Fruit fly (Drosophila melanogaster) whole organism, embryonic: ENCODE measurements around the gene CG4645.

Experiments
- Atf6 ChIP-seq: fragments of 200-800 bp; sonication (Bioruptor generic); IDR thresholded peaks from 2 replicates; pipeline ENCODE4 v1.3.6; 2022; ENCODE audit warnings: missing biosample characterization, missing genetic modification characterization
- Bgb ChIP-seq: fragments of 200-800 bp; sonication (Bioruptor generic); IDR thresholded peaks from 2 replicates; pipeline ENCODE4 v1.3.6; 2022; ENCODE audit warnings: missing biosample characterization, missing genetic modification characterization; ENCODE audit not compliant: partially characterized antibody
- Blimp-1 ChIP-seq: fragments of 200-800 bp; sonication (Bioruptor generic); optimal IDR thresholded peaks from 3 replicates; lab custom pipeline; 2018; ENCODE audit warnings: missing biosample characterization, missing genetic modification characterization, mild to moderate bottlenecking, moderate library complexity, missing genetic modification reagents
- CG10274 ChIP-seq: fragments of 200-800 bp; sonication (Bioruptor generic); optimal IDR thresholded peaks from 3 replicates; lab custom pipeline; 2017; ENCODE audit warnings: missing biosample characterization, mild to moderate bottlenecking, missing genetic modification characterization
- CG11398 ChIP-seq: fragments of 200-800 bp; sonication (Bioruptor generic); optimal IDR thresholded peaks from 2 replicates; lab custom pipeline; 2016; ENCODE audit warnings: missing biosample characterization, missing genetic modification characterization
- CG14860 ChIP-seq: fragments of 200-800 bp; sonication (Bioruptor generic); IDR thresholded peaks from 3 replicates; pipeline ENCODE4 v1.3.6; 2022; ENCODE audit warnings: missing biosample characterization, missing genetic modification characterization; ENCODE audit not compliant: partially characterized antibody
- CG15073 ChIP-seq: fragments of 200-800 bp; sonication (Bioruptor generic); optimal IDR thresholded peaks from 2 replicates; lab custom pipeline; 2016; ENCODE audit warnings: missing biosample characterization, missing genetic modification characterization
- CG18619 ChIP-seq: fragments of 200-800 bp; sonication (Bioruptor generic); optimal IDR thresholded peaks from 3 replicates; lab custom pipeline; 2017; ENCODE audit warnings: missing biosample characterization, mild to moderate bottlenecking, missing genetic modification characterization
- CG3407 ChIP-seq: fragments of 200-800 bp; sonication (Bioruptor generic); optimal IDR thresholded peaks from 2 replicates; lab custom pipeline; 2018; ENCODE audit warnings: missing biosample characterization, mild to moderate bottlenecking, missing genetic modification characterization
- CG3726 ChIP-seq: fragments of 200-800 bp; sonication (Bioruptor generic); IDR thresholded peaks from 3 replicates; pipeline ENCODE4, ENCODE4 v1.3.6; 2022; ENCODE audit warnings: missing biosample characterization, missing genetic modification characterization
- CG4328 ChIP-seq: fragments of 200-800 bp; sonication (Bioruptor generic); optimal IDR thresholded peaks from 3 replicates; lab custom pipeline; 2017; ENCODE audit warnings: missing biosample characterization, missing genetic modification reagents, missing genetic modification characterization
- CG6272 ChIP-seq: fragments of 200-800 bp; sonication (Bioruptor generic); IDR thresholded peaks from 2 replicates; pipeline ENCODE4 v1.3.6; 2022; ENCODE audit warnings: missing biosample characterization, missing genetic modification characterization
- CG6854 ChIP-seq: fragments of 200-800 bp; sonication (Bioruptor generic); optimal IDR thresholded peaks from 3 replicates; lab custom pipeline; 2017; ENCODE audit warnings: missing biosample characterization, mild to moderate bottlenecking, missing genetic modification characterization
- CG7963 ChIP-seq: fragments of 200-800 bp; sonication (Bioruptor generic); IDR thresholded peaks from 3 replicates; pipeline ENCODE4 v1.3.6; 2022; ENCODE audit warnings: missing biosample characterization, missing genetic modification characterization; ENCODE audit not compliant: partially characterized antibody
- CG9817 ChIP-seq: fragments of 200-800 bp; sonication (Bioruptor generic); optimal IDR thresholded peaks from 2 replicates; lab custom pipeline; 2018; ENCODE audit warnings: missing biosample characterization, mild to moderate bottlenecking, missing genetic modification characterization, moderate library complexity
- CG9932 ChIP-seq: fragments of 200-800 bp; sonication (Bioruptor generic); IDR thresholded peaks from 2 replicates; pipeline ENCODE4 v1.3.6; 2022; ENCODE audit warnings: missing biosample characterization, missing genetic modification characterization
- D19A ChIP-seq: fragments of 200-800 bp; optimal IDR thresholded peaks from 3 replicates; lab custom pipeline; 2019; ENCODE audit warnings: missing biosample characterization, mild to moderate bottlenecking, missing genetic modification characterization, moderate library complexity
- Deaf1 ChIP-seq: fragments of 200-800 bp; optimal IDR thresholded peaks from 3 replicates; lab custom pipeline; 2019; ENCODE audit warnings: missing biosample characterization, mild to moderate bottlenecking, missing genetic modification characterization, moderate library complexity
- Dll ChIP-seq: fragments of 200-800 bp; sonication (Bioruptor generic); IDR thresholded peaks from 4 replicates; pipeline ENCODE4 v1.3.6; 2022; ENCODE audit warnings: missing biosample characterization, missing genetic modification characterization; ENCODE audit not compliant: partially characterized antibody
- Dref ChIP-seq: fragments of 200-800 bp; sonication (Bioruptor generic); IDR thresholded peaks from 2 replicates; pipeline ENCODE4 v1.3.6; 2022; ENCODE audit warnings: missing biosample characterization, missing genetic modification characterization
- Drgx ChIP-seq: fragments of 200-800 bp; sonication (Bioruptor generic); IDR thresholded peaks from 2 replicates; pipeline ENCODE4 v1.3.6; 2022; ENCODE audit warnings: missing biosample characterization, missing genetic modification characterization
- E2f2 ChIP-seq: fragments of 200-800 bp; sonication (Bioruptor generic); IDR thresholded peaks from 2 replicates; pipeline ENCODE4 v1.3.6; 2022; ENCODE audit warnings: missing biosample characterization, missing genetic modification characterization
- HLH4C ChIP-seq: fragments of 200-800 bp; sonication (Bioruptor generic); IDR thresholded peaks from 3 replicates; pipeline ENCODE4 v1.3.6; 2022; ENCODE audit warnings: missing biosample characterization, missing genetic modification characterization; ENCODE audit not compliant: partially characterized antibody
- Myb ChIP-seq: fragments of 200-800 bp; sonication (Bioruptor generic); optimal IDR thresholded peaks from 2 replicates; lab custom pipeline; 2016; ENCODE audit warnings: missing biosample characterization, missing genetic modification characterization
- Opbp ChIP-seq: fragments of 200-800 bp; sonication (Bioruptor generic); IDR thresholded peaks from 3 replicates; pipeline ENCODE4 v1.3.6; 2022; ENCODE audit warnings: missing biosample characterization, missing genetic modification characterization; ENCODE audit not compliant: partially characterized antibody
- Pdp1 ChIP-seq, 2 experiments: fragments of 200-800 bp; sonication (Bioruptor generic); optimal IDR thresholded peaks; 3 replicates each; lab custom pipeline; 2016; ENCODE audit warnings: missing biosample characterization in 2 of 2, missing genetic modification characterization in 2 of 2, mild to moderate bottlenecking in 1 of 2, moderate library complexity in 1 of 2
- Ptx1 ChIP-seq: fragments of 200-800 bp; sonication (Bioruptor generic); IDR thresholded peaks from 2 replicates; pipeline ENCODE4 v1.3.6; 2022; ENCODE audit warnings: missing biosample characterization, missing genetic modification characterization
- bigmax ChIP-seq: fragments of 200-800 bp; sonication (Bioruptor generic); optimal IDR thresholded peaks from 2 replicates; lab custom pipeline; 2018; ENCODE audit warnings: missing biosample characterization, mild to moderate bottlenecking, missing genetic modification characterization
- btn ChIP-seq: fragments of 200-800 bp; sonication (Bioruptor generic); optimal IDR thresholded peaks from 2 replicates; lab custom pipeline; 2016; ENCODE audit warnings: missing biosample characterization, missing genetic modification characterization
- cg ChIP-seq: fragments of 200-800 bp; sonication (Bioruptor generic); optimal IDR thresholded peaks from 3 replicates; lab custom pipeline; 2019; ENCODE audit warnings: missing biosample characterization, mild to moderate bottlenecking, missing genetic modification characterization, moderate library complexity
- chinmo ChIP-seq: fragments of 200-800 bp; sonication (Bioruptor generic); IDR thresholded peaks from 4 replicates; pipeline ENCODE4 v1.3.6; 2022; ENCODE audit warnings: missing biosample characterization, missing genetic modification characterization; ENCODE audit not compliant: partially characterized antibody
- ci ChIP-seq: fragments of 200-800 bp; sonication (Bioruptor generic); IDR thresholded peaks from 3 replicates; pipeline ENCODE4 v1.3.6; 2022; ENCODE audit warnings: missing biosample characterization, missing genetic modification characterization
- crc ChIP-seq: fragments of 200-800 bp; sonication (Bioruptor generic); optimal IDR thresholded peaks from 2 replicates; lab custom pipeline; 2016; ENCODE audit warnings: missing biosample characterization, missing genetic modification characterization
- esg ChIP-seq: fragments of 200-800 bp; sonication (Bioruptor generic); conservative IDR thresholded peaks from 2 replicates; pipeline ENCODE4 v1.3.6; 2022; ENCODE audit warnings: missing biosample characterization, missing genetic modification characterization
- hb ChIP-seq: fragments of 200-800 bp; sonication (Bioruptor generic); IDR thresholded peaks from 3 replicates; pipeline ENCODE4 v1.3.6; 2022; ENCODE audit warnings: missing biosample characterization, missing genetic modification characterization; ENCODE audit not compliant: partially characterized antibody
- jigr1 ChIP-seq: fragments of 200-800 bp; sonication (Bioruptor generic); IDR thresholded peaks from 3 replicates; pipeline ENCODE4 v1.3.6; 2022; ENCODE audit warnings: missing biosample characterization, missing genetic modification characterization
- knrl ChIP-seq: fragments of 200-800 bp; sonication (Bioruptor generic); IDR thresholded peaks from 3 replicates; pipeline ENCODE4 v1.3.6; 2022; ENCODE audit warnings: missing biosample characterization, missing genetic modification characterization; ENCODE audit not compliant: partially characterized antibody
- mld ChIP-seq: fragments of 200-800 bp; sonication (Bioruptor generic); IDR thresholded peaks from 3 replicates; pipeline ENCODE4 v1.3.6; 2022; ENCODE audit warnings: missing biosample characterization, missing genetic modification characterization; ENCODE audit not compliant: partially characterized antibody
- onecut ChIP-seq: fragments of 200-800 bp; sonication (Bioruptor generic); IDR thresholded peaks from 2 replicates; pipeline ENCODE4 v1.3.6; 2022; ENCODE audit warnings: missing biosample characterization, missing genetic modification characterization
- row ChIP-seq: fragments of 200-800 bp; sonication (Bioruptor generic); IDR thresholded peaks from 3 replicates; pipeline ENCODE4 v1.3.6; 2022; ENCODE audit warnings: missing biosample characterization, missing genetic modification characterization
- run ChIP-seq: fragments of 200-800 bp; sonication (Bioruptor generic); optimal IDR thresholded peaks from 3 replicates; lab custom pipeline; 2018; ENCODE audit warnings: missing biosample characterization, mild to moderate bottlenecking, missing genetic modification characterization
- sna ChIP-seq: fragments of 200-800 bp; sonication (Bioruptor generic); IDR thresholded peaks from 2 replicates; pipeline ENCODE4 v1.3.6; 2022; ENCODE audit warnings: missing biosample characterization, missing genetic modification characterization; ENCODE audit not compliant: partially characterized antibody
- ssp ChIP-seq: fragments of 200-800 bp; sonication (Bioruptor generic); IDR thresholded peaks from 2 replicates; pipeline ENCODE4 v1.3.6; 2022; ENCODE audit warnings: missing biosample characterization, missing genetic modification characterization
- stwl ChIP-seq: fragments of 200-800 bp; sonication (Bioruptor generic); optimal IDR thresholded peaks from 3 replicates; lab custom pipeline; 2018; ENCODE audit warnings: missing biosample characterization, mild to moderate bottlenecking, missing genetic modification characterization, moderate library complexity
- tna ChIP-seq: fragments of 200-800 bp; sonication (Bioruptor generic); IDR thresholded peaks from 2 replicates; pipeline ENCODE4 v1.3.6; 2022; ENCODE audit warnings: missing biosample characterization, missing genetic modification characterization; ENCODE audit not compliant: partially characterized antibody
- zen2 ChIP-seq: fragments of 200-800 bp; sonication (Bioruptor generic); IDR thresholded peaks from 3 replicates; pipeline ENCODE4 v1.3.6; 2022; ENCODE audit warnings: missing biosample characterization, missing genetic modification characterization; ENCODE audit not compliant: partially characterized antibody

The CG4645 gene

DNA sequence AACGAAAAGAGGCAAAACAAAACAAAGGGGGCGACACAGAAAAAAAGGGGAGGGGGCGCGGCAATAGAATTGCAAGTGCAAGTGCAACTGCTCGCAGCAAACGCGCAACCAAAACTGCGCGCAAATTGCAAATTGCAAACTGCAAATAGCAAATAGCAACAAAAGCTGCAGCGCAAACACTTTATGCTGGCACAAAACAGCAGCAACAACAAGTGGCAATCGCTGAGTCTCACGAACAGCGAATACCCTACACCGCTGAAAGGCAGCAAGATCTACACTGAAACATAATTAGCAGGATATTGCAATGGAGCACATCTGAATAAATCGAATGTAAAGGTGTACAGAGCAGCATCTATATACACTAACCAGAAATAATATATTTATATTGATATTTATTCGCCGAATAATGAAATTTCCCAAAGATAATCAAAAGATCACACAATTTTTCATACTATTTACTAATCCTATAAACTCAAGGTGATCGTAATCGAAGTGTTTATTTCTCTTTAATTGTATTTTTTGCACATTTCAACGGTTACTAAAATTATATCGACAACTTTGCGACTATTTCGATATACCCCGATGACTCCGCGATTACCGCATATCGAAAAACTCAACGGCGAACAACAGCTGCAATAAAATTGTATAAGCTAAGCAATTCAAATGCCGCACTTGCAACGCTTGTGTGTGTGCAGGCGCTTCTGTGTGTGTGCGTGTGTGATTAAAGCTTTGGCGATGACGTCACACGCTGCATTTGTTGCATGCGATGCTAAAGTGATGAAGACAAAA lies 3.7 kb upstream of the CG4645 start, which contains the start of gene CG4404:
Gene CG4404 (minus strand): TSS at position 118 of the 789 bp plus-strand sequence.
- TF ChIP-seq btn (GFP tag; lab: Kevin White, UChicago) (no peak), crc (no peak), CG6854 (GFP tag; lab: Kevin White, UChicago) (no peak), Ptx1 (0 out of 2 replicates have a peak, but pooled peaks have one; percentile 14), CG3407 (GFP tag; lab: Kevin White, UChicago) (no peak), zen2 (GFP tag; lab: Robert Waterston, UW) (0 out of 3 replicates have a peak, but pooled peaks have one; percentile 12), CG11398 (GFP tag; lab: Kevin White, UChicago) (no peak), hb (GFP tag; lab: Robert Waterston, UW) (peak; percentile 52; the same call in 1 of the 3 replicates), CG10274 (GFP tag; lab: Kevin White, UChicago) (peak; percentile 29), tna (0 out of 2 replicates have a peak, but pooled peaks have one; percentile 43), Deaf1 (tag; lab: Kevin White, UChicago) (no peak), CG14860 (GFP tag; lab: Robert Waterston, UW) (peak; percentile 7; the same call in 1 of the 3 replicates), D19A (tag; lab: Kevin White, UChicago) (peak; percentile 13), stwl (tag; lab: Kevin White, UChicago) (peak; percentile 20), Atf6 (no peak), CG15073 (GFP tag; lab: Kevin White, UChicago) (no peak), CG9817 (tag; lab: Kevin White, UChicago) (no peak), CG9932 (no peak), jigr1 (GFP tag; lab: Robert Waterston, UW) (no peak), mld (GFP tag; lab: Robert Waterston, UW) (peak; percentile 42; the same call in 1 of the 3 replicates), Blimp-1 (GFP tag; lab: Kevin White, UChicago) (no peak), ci (GFP tag; lab: Robert Waterston, UW) (0 out of 3 replicates have a peak, but pooled peaks have one; percentile 14), Bgb (0 out of 2 replicates have a peak, but pooled peaks have one; percentile 30), knrl (GFP tag; lab: Robert Waterston, UW) (no peak), row (GFP tag; lab: Robert Waterston, UW) (no peak; the same call in 2 of the 3 replicates), Dll (peak; percentile 38; the same call in 1 of the 4 replicates), E2f2 (GFP tag; lab: Robert Waterston, UW) (0 out of 2 replicates have a peak, but pooled peaks have one; percentile 11), ssp (GFP tag; lab: Robert Waterston, UW) (no peak), CG3726 (GFP tag; lab: Robert Waterston, UW) (no peak), Pdp1 (GFP tag; optimal IDR thresholded peaks at IDR 0.05; lab: Kevin White, UChicago) (peak in 1 of 2 experiments; percentile 93), bigmax (no peak), Myb (peak; percentile 19), Dref (peak; percentile 57), onecut (no peak), sna (GFP tag; lab: Robert Waterston, UW) (peak; percentile 24; the same call in 1 of the 2 replicates), chinmo (GFP tag; lab: Robert Waterston, UW) (0 out of 4 replicates have a peak, but pooled peaks have one; percentile 35), CG18619 (GFP tag; lab: Kevin White, UChicago) (no peak), cg (GFP tag; lab: Kevin White, UChicago) (peak; percentile 49), CG4328 (GFP tag; lab: Kevin White, UChicago) (no peak), Opbp (GFP tag; lab: Robert Waterston, UW) (0 out of 3 replicates have a peak, but pooled peaks have one; percentile 39), run (no peak), CG7963 (0 out of 3 replicates have a peak, but pooled peaks have one; percentile 26), HLH4C (GFP tag; lab: Robert Waterston, UW) (peak; percentile 52; the same call in 2 of the 3 replicates), Drgx (0 out of 2 replicates have a peak, but pooled peaks have one; percentile 7), esg (no peak), CG6272 (GFP tag; lab: Robert Waterston, UW) (no peak)
